Worm (Caenorhabditis elegans) whole organism, young adult: ENCODE data around the gene best-20.

Experiments
- F33H1.4 ChIP-seq: fragments of 200-800 bp; sonication (Bioruptor generic); IDR thresholded peaks from 2 replicates; pipeline ENCODE4 v1.3.6; 2022; ENCODE audit warnings: missing genetic modification reagents, missing genetic modification characterization, missing compliant biosample characterization
- F57C9.4 ChIP-seq: sonication (generic microtip); optimal IDR thresholded peaks from 2 replicates; lab custom pipeline; 2017; ENCODE audit warnings: mild to moderate bottlenecking, missing genetic modification characterization, missing compliant biosample characterization
- cebp-1 ChIP-seq, 2 experiments: fragments of 200-800 bp in 1 of 2; sonication (Bioruptor generic) in 1 of 2; sonication (generic microtip) in 1 of 2; IDR thresholded peaks in 1 of 2; optimal IDR thresholded peaks in 1 of 2; 2 replicates each; pipeline versions ENCODE4 v1.3.6 to Lab custom; 2017 to 2022; ENCODE audit warnings: missing compliant biosample characterization in 2 of 2, missing genetic modification characterization in 2 of 2, mild to moderate bottlenecking in 1 of 2, missing genetic modification reagents in 1 of 2, moderate library complexity in 1 of 2
- ekl-4 ChIP-seq: fragments of 200-800 bp; sonication (Bioruptor generic); IDR thresholded peaks from 2 replicates; pipeline ENCODE4 v1.3.6; 2022; ENCODE audit warnings: missing genetic modification reagents, missing genetic modification characterization, missing compliant biosample characterization
- nfyb-1 ChIP-seq: fragments of 200-800 bp; sonication (Bioruptor generic); IDR thresholded peaks from 2 replicates; pipeline ENCODE4 v1.3.6; 2022; ENCODE audit warnings: missing genetic modification reagents, missing genetic modification characterization, missing compliant biosample characterization

DNA sequence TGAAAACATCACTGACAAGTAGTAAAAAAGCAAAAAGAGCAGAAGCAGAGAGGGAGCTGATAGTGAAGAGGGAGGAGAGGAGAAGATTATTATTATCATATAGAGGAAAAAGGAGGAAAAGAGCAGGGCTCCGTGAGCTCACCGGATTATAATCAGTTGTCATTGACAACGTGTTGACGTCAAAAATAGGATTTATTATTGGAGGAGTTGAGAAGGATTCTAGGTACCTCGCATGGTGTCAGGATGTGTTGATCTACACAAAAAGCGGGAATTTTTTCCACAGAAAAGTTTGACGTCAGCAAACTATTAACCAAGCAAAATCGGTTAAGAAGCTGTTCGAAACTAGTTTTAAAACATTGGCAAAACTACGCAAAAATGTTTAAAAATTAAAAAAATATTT is 18.1 kb downstream of the best-20 start:
- TF ChIP-seq cebp-1 (GFP tag; IDR thresholded peaks at IDR 0.05; lab: Robert Waterston, UW) (no peak), cebp-1 (tag; optimal IDR thresholded peaks at IDR 0.05; lab: Kevin White, UChicago) (no peak), nfyb-1 (GFP tag; lab: Robert Waterston, UW) (no peak), F57C9.4 (tag; lab: Kevin White, UChicago) (no peak), ekl-4 (GFP tag; lab: Robert Waterston, UW) (no peak), F33H1.4 (GFP tag; lab: Robert Waterston, UW) (no peak)
